Fruit fly (Drosophila melanogaster): ENCODE measurements around the gene CG6184.

The CG6184 gene

dm6 chr3R:19641498-19642065 is 16.1 kb downstream of the CG6184 start:
- TF ChIP-seq nmo (GFP tag; optimal IDR thresholded peaks at IDR 0.05) (peak; percentile 81), wdn (GFP tag; IDR thresholded peaks at IDR 0.05) (peak; percentile 85), Fer3 (tag; optimal IDR thresholded peaks at IDR 0.05) (peak; percentile 95), Hand (GFP tag; optimal IDR thresholded peaks at IDR 0.05) (peak; percentile 83), CG15696 (tag; optimal IDR thresholded peaks at IDR 0.05) (peak; percentile 66), Eip74EF (GFP tag; optimal IDR thresholded peaks at IDR 0.05) (peak in 1 of 2 experiments; percentile 75), pb (GFP tag; optimal IDR thresholded peaks at IDR 0.05) (peak; percentile 36), Sry-δ (GFP tag; optimal IDR thresholded peaks at IDR 0.05) (no peak), CG34224 (GFP tag; IDR thresholded peaks at IDR 0.05; ENCODE audit: partially characterized antibody) (no peak), lmd (GFP tag; IDR thresholded peaks at IDR 0.05) (peak; percentile 82), CG12391 (tag; optimal IDR thresholded peaks at IDR 0.05) (peak; percentile 90), CG13123 (GFP tag; optimal IDR thresholded peaks at IDR 0.05) (peak; percentile 49), CG11247 (GFP tag; IDR thresholded peaks at IDR 0.05) (peak; percentile 82), HLHmδ (GFP tag; optimal IDR thresholded peaks at IDR 0.05) (no peak), CG17328 (GFP tag; IDR thresholded peaks at IDR 0.05) (peak; percentile 89), so (GFP tag; IDR thresholded peaks at IDR 0.05) (peak; percentile 82), CTCF (GFP tag; optimal IDR thresholded peaks at IDR 0.05) (peak; percentile 36), salm (tag; optimal IDR thresholded peaks at IDR 0.05) (peak; percentile 88), CG12236 (GFP tag; optimal IDR thresholded peaks at IDR 0.05) (peak; percentile 17), MBD-R2 (GFP tag; IDR thresholded peaks at IDR 0.05) (peak; percentile 58; the same call in 1 of the 2 replicates), CG2116 (GFP tag; optimal IDR thresholded peaks at IDR 0.05) (peak; percentile 33), CG32532 (GFP tag; IDR thresholded peaks at IDR 0.05) (peak; percentile 92), CG31441 (GFP tag; IDR thresholded peaks at IDR 0.05) (peak; percentile 87), gro (GFP tag; optimal IDR thresholded peaks at IDR 0.05) (peak; percentile 66), Bteb2 (GFP tag; optimal IDR thresholded peaks at IDR 0.05) (peak; percentile 80), Sox100B (GFP tag; optimal IDR thresholded peaks at IDR 0.05) (peak; percentile 88), Vsx1 (GFP tag; optimal IDR thresholded peaks at IDR 0.05) (peak; percentile 64), CG34422 (GFP tag; IDR thresholded peaks at IDR 0.05) (peak; percentile 91), onecut (GFP tag; IDR thresholded peaks at IDR 0.05) (peak; percentile 81), Tbp (GFP tag; optimal IDR thresholded peaks at IDR 0.05) (no peak), pum (GFP tag; optimal IDR thresholded peaks at IDR 0.05) (peak; percentile 41), CG4854 (GFP tag; optimal IDR thresholded peaks at IDR 0.05) (peak; percentile 74), Usf (GFP tag; optimal IDR thresholded peaks at IDR 0.05) (peak; percentile 32), PHDP (tag; optimal IDR thresholded peaks at IDR 0.05) (peak; percentile 96), CG16815 (GFP tag; optimal IDR thresholded peaks at IDR 0.05) (peak; percentile 56), CG12104 (GFP tag; optimal IDR thresholded peaks at IDR 0.05) (peak; percentile 83), hbn (GFP tag; IDR thresholded peaks at IDR 0.05; ENCODE audit: partially characterized antibody) (no peak), CG16813 (GFP tag; IDR thresholded peaks at IDR 0.05; ENCODE audit: partially characterized antibody) (no peak), lov (optimal IDR thresholded peaks at IDR 0.05) (no peak), lov (GFP tag; IDR thresholded peaks at IDR 0.05) (peak; percentile 94), zen (tag; optimal IDR thresholded peaks at IDR 0.05) (peak; percentile 71), amos (GFP tag; IDR thresholded peaks at IDR 0.05; ENCODE audit: partially characterized antibody) (no peak), CG2712 (tag; optimal IDR thresholded peaks at IDR 0.05) (peak; percentile 89), tio (GFP tag; optimal IDR thresholded peaks at IDR 0.05) (peak; percentile 60), vnd (GFP tag; IDR thresholded peaks at IDR 0.05; ENCODE audit: partially characterized antibody) (no peak), kni (GFP tag; optimal IDR thresholded peaks at IDR 0.05) (no peak), crc (GFP tag; optimal IDR thresholded peaks at IDR 0.05) (peak; percentile 46), Rx (GFP tag; IDR thresholded peaks at IDR 0.05) (peak; percentile 76), CG4424 (GFP tag; optimal IDR thresholded peaks at IDR 0.05) (peak; percentile 86), dati (GFP tag; IDR thresholded peaks at IDR 0.05) (peak; percentile 80), CG14050 (GFP tag; IDR thresholded peaks at IDR 0.05) (peak; percentile 87)
